Fruit fly (Drosophila melanogaster) whole organism, embryonic: ENCODE results near the gene Cap-D3.

ENCODE experiments used
- CG16779 ChIP-seq: fragments of 200-800 bp; sonication (Bioruptor generic); IDR thresholded peaks from 2 replicates; pipeline ENCODE4 v1.3.6; 2022; ENCODE audit warnings: missing biosample characterization, missing genetic modification characterization
- CG34224 ChIP-seq: fragments of 200-800 bp; sonication (Bioruptor generic); IDR thresholded peaks from 3 replicates; pipeline ENCODE4 v1.3.6; 2022; ENCODE audit warnings: missing biosample characterization, missing genetic modification characterization; ENCODE audit not compliant: partially characterized antibody
- CG6683 ChIP-seq: fragments of 200-800 bp; sonication (Bioruptor generic); optimal IDR thresholded peaks from 2 replicates; lab custom pipeline; 2017; ENCODE audit warnings: missing biosample characterization, mild to moderate bottlenecking, missing genetic modification characterization, missing genetic modification reagents
- CG7556 ChIP-seq: fragments of 200-800 bp; sonication (Bioruptor generic); optimal IDR thresholded peaks from 2 replicates; lab custom pipeline; 2017; ENCODE audit warnings: missing biosample characterization, mild to moderate bottlenecking, missing genetic modification characterization
- Ets65A ChIP-seq: fragments of 200-800 bp; sonication (Bioruptor generic); peaks from one replicate; lab custom pipeline; 2016; ENCODE audit warnings: missing biosample characterization, missing genetic modification characterization
- Gsc ChIP-seq: fragments of 200-800 bp; sonication (Bioruptor generic); IDR thresholded peaks from 2 replicates; pipeline ENCODE4 v1.3.6; 2022; ENCODE audit warnings: missing biosample characterization, missing genetic modification characterization
- HLH3B ChIP-seq: fragments of 200-800 bp; sonication (Bioruptor generic); IDR thresholded peaks from 2 replicates; pipeline ENCODE4 v1.3.6; 2022; ENCODE audit warnings: missing biosample characterization, missing genetic modification characterization
- Neu2 ChIP-seq: fragments of 200-800 bp; sonication (Bioruptor generic); optimal IDR thresholded peaks from 3 replicates; lab custom pipeline; 2016; ENCODE audit warnings: missing biosample characterization, missing genetic modification characterization, borderline replicate concordance
- Oli ChIP-seq: fragments of 200-800 bp; sonication (Bioruptor generic); optimal IDR thresholded peaks from 2 replicates; lab custom pipeline; 2018; ENCODE audit warnings: missing biosample characterization, mild to moderate bottlenecking, missing genetic modification characterization, moderate library complexity
- bab2 ChIP-seq: fragments of 200-800 bp; sonication (Bioruptor generic); optimal IDR thresholded peaks from 2 replicates; lab custom pipeline; 2016; ENCODE audit warnings: missing biosample characterization, missing genetic modification characterization
- bowl ChIP-seq: fragments of 200-800 bp; sonication (Bioruptor generic); IDR thresholded peaks from 2 replicates; pipeline ENCODE4 v1.3.6; 2022; ENCODE audit warnings: missing biosample characterization, missing genetic modification characterization
- danr ChIP-seq: fragments of 200-800 bp; sonication (Bioruptor generic); IDR thresholded peaks from 2 replicates; pipeline ENCODE4 v1.3.6; 2022; ENCODE audit warnings: missing biosample characterization, missing genetic modification characterization
- jigr1 ChIP-seq: fragments of 200-800 bp; sonication (Bioruptor generic); IDR thresholded peaks from 3 replicates; pipeline ENCODE4 v1.3.6; 2022; ENCODE audit warnings: missing biosample characterization, missing genetic modification characterization
- knrl ChIP-seq: fragments of 200-800 bp; sonication (Bioruptor generic); IDR thresholded peaks from 3 replicates; pipeline ENCODE4 v1.3.6; 2022; ENCODE audit warnings: missing biosample characterization, missing genetic modification characterization; ENCODE audit not compliant: partially characterized antibody
- lola ChIP-seq, 3 experiments: fragments of >200 bp in 2 of 3; fragments of 200-800 bp in 1 of 3; sonication (Bioruptor generic) in 1 of 3; optimal IDR thresholded peaks; 2 replicates each; lab custom pipeline; 2017 to 2019; ENCODE audit warnings: missing biosample characterization in 3 of 3, missing genetic modification characterization in 3 of 3, mild to moderate bottlenecking in 1 of 3, moderate library complexity in 1 of 3
- maf-S ChIP-seq: fragments of 200-800 bp; sonication (Bioruptor generic); optimal IDR thresholded peaks from 2 replicates; lab custom pipeline; 2016; ENCODE audit warnings: missing biosample characterization, missing genetic modification characterization
- psq ChIP-seq: fragments of 200-800 bp; sonication (Bioruptor generic); optimal IDR thresholded peaks from 2 replicates; lab custom pipeline; 2017; ENCODE audit warnings: missing biosample characterization, missing genetic modification characterization
- sna ChIP-seq: fragments of 200-800 bp; sonication (Bioruptor generic); IDR thresholded peaks from 2 replicates; pipeline ENCODE4 v1.3.6; 2022; ENCODE audit warnings: missing biosample characterization, missing genetic modification characterization; ENCODE audit not compliant: partially characterized antibody
- toy ChIP-seq: fragments of 200-800 bp; sonication (Bioruptor generic); IDR thresholded peaks from 2 replicates; pipeline ENCODE4 v1.3.6; 2022; ENCODE audit warnings: missing biosample characterization, missing genetic modification characterization

Gene Cap-D3

dm6 chr2L:5569503-5569902 lies 43.8 kb downstream of the Cap-D3 start (continued):
- TF ChIP-seq Neu2 (GFP tag; lab: Kevin White, UChicago) (no peak), sna (GFP tag; lab: Robert Waterston, UW) (no peak), psq (GFP tag; lab: Kevin White, UChicago) (no peak), Ets65A (GFP tag; lab: Kevin White, UChicago) (peak; percentile 93), CG34224 (GFP tag; lab: Robert Waterston, UW) (no peak), HLH3B (GFP tag; lab: Robert Waterston, UW) (no peak; the same call in 1 of the 2 replicates), CG7556 (GFP tag; lab: Kevin White, UChicago) (no peak), Oli (tag; lab: Kevin White, UChicago) (peak; percentile 27), CG16779 (GFP tag; lab: Robert Waterston, UW) (no peak), Gsc (GFP tag; lab: Robert Waterston, UW) (no peak), knrl (GFP tag; lab: Robert Waterston, UW) (no peak), CG6683 (GFP tag; lab: Kevin White, UChicago) (no peak), danr (GFP tag; lab: Robert Waterston, UW) (0 out of 2 replicates have a peak, but pooled peaks have one; percentile 7), bowl (GFP tag; lab: Robert Waterston, UW) (no peak), bab2 (GFP tag; lab: Kevin White, UChicago) (no peak), jigr1 (GFP tag; lab: Robert Waterston, UW) (no peak), toy (no peak), maf-S (GFP tag; lab: Kevin White, UChicago) (no peak)

DNA sequence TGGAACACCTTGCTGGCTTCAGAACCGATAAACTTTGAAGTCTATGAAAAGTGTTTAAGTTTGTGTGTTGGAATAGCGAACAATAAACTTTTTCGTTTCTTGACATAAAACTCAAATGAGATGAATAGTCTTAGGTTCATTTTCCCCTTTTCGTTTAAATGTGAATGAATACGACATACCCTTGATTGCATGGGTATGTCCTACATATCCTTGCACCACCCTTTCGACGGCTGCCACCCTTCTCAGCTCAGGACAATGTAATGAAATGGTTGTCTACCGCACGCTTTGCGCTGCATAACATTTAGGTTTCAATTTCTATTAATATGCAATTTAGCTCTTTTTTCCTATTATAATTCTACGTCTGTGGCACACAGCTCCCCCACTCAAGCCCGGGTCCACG lies 55.3 kb downstream of the Cap-D3 start, which contains the start of gene CG14011:
Gene CG14011, minus strand, starts transcription at position 101 of the 400 bp plus-strand sequence.
- TF ChIP-seq lola (GFP tag; optimal IDR thresholded peaks at IDR 0.05; lab: Kevin White, UChicago), result no peak
